Worm (Caenorhabditis elegans) whole organism, L1 larva: Measurements from ENCODE around the gene srz-61.

Source experiments
- C16A3.4 ChIP-seq: fragments of 150-350 bp; optimal IDR thresholded peaks from 2 replicates; lab custom pipeline; 2014; ENCODE audit warnings: missing biosample characterization, missing genetic modification characterization
- F16B12.6 ChIP-seq: fragments of 150-350 bp; optimal IDR thresholded peaks from 2 replicates; lab custom pipeline; 2014; ENCODE audit warnings: missing biosample characterization, missing genetic modification characterization
- ama-1 ChIP-seq: fragments of 150-350 bp; optimal IDR thresholded peaks from 2 replicates; lab custom pipeline; 2014
- dpl-1 ChIP-seq, 3 experiments: fragments of 150-350 bp in 2 of 3; sonication (generic microtip) in 1 of 3; optimal IDR thresholded peaks; 2 replicates each; lab custom pipeline; 2014 to 2017; ENCODE audit warnings: missing biosample characterization in 3 of 3, missing genetic modification characterization in 3 of 3, missing genetic modification reagents in 3 of 3
- hlh-17 ChIP-seq: fragments of 200-800 bp; sonication (Bioruptor generic); optimal IDR thresholded peaks from 2 replicates; lab custom pipeline; 2018; ENCODE audit warnings: missing genetic modification characterization, mild to moderate bottlenecking, missing compliant biosample characterization, moderate library complexity, borderline replicate concordance
- lir-3 ChIP-seq: sonication (generic microtip); optimal IDR thresholded peaks from 2 replicates; lab custom pipeline; 2016; ENCODE audit warnings: mild to moderate bottlenecking, missing genetic modification characterization, moderate library complexity, missing compliant biosample characterization; ENCODE audit not compliant: poor library complexity
- mef-2 ChIP-seq: fragments of 150-350 bp; optimal IDR thresholded peaks from 2 replicates; lab custom pipeline; 2014; ENCODE audit warnings: missing biosample characterization, missing genetic modification characterization
- nhr-11 ChIP-seq: fragments of 150-350 bp; optimal IDR thresholded peaks from 2 replicates; lab custom pipeline; 2014; ENCODE audit warnings: missing biosample characterization, missing genetic modification characterization
- nhr-19 ChIP-seq: fragments of 200-800 bp; sonication (Bioruptor generic); conservative IDR thresholded peaks from 2 replicates; pipeline ENCODE4 v1.3.6; 2022; ENCODE audit warnings: missing genetic modification characterization, missing compliant biosample characterization
- nhr-77 ChIP-seq: fragments of 150-350 bp; optimal IDR thresholded peaks from 2 replicates; lab custom pipeline; 2014; ENCODE audit warnings: missing biosample characterization, missing genetic modification characterization
- pag-3 ChIP-seq: sonication (generic microtip); optimal IDR thresholded peaks from 2 replicates; lab custom pipeline; 2017; ENCODE audit warnings: missing genetic modification characterization, mild to moderate bottlenecking, missing compliant biosample characterization, antibody characterized with exemption, borderline replicate concordance; ENCODE audit not compliant: insufficient read depth
- sptf-1 ChIP-seq: fragments of 150-350 bp; optimal IDR thresholded peaks from 2 replicates; lab custom pipeline; 2014; ENCODE audit warnings: missing biosample characterization, missing genetic modification characterization
- zag-1 ChIP-seq: fragments of 150-350 bp; optimal IDR thresholded peaks from 2 replicates; lab custom pipeline; 2014; ENCODE audit warnings: missing biosample characterization, missing genetic modification characterization

ce11 chrIV:16324589-16324988 lies 3.6 kb downstream of the srz-61 start, which contains the start of gene srz-105:
- no peak for TF ChIP-seq F16B12.6 (tag; lab: Kevin White, UChicago)
- TF ChIP-seq nhr-77 (tag; lab: Kevin White, UChicago) = no peak
- no peak for TF ChIP-seq mef-2 (tag; lab: Kevin White, UChicago)
- TF ChIP-seq sptf-1 (tag; lab: Kevin White, UChicago) = no peak
- TF ChIP-seq nhr-19 (GFP tag; lab: Robert Waterston, UW) = no peak
- TF ChIP-seq C16A3.4 (tag; lab: Kevin White, UChicago) = no peak
- no peak for TF ChIP-seq nhr-11 (tag; lab: Kevin White, UChicago)
- TF ChIP-seq zag-1 (tag; lab: Kevin White, UChicago) = no peak
- no peak for TF ChIP-seq hlh-17 (GFP tag; lab: Kevin White, UChicago)
- TF ChIP-seq ama-1 = no peak
- no peak for TF ChIP-seq lir-3
- TF ChIP-seq pag-3 = no peak
- TF ChIP-seq dpl-1 (GFP tag; optimal IDR thresholded peaks at IDR 0.05; lab: Kevin White, UChicago) = no peak
